Fruit fly (Drosophila melanogaster): Measurements from ENCODE around the gene Ist1.

Ist1 gene

dm6 chr3L:6767153-6767552 lies 10.9 kb upstream of the Ist1 start:
- TF ChIP-seq CG17801 (GFP tag; optimal IDR thresholded peaks at IDR 0.05; ENCODE audit: partially characterized antibody): no peak

- TF ChIP-seq CG17801 (GFP tag; optimal IDR thresholded peaks at IDR 0.05; ENCODE audit: partially characterized antibody): no peak
Observed at dm6 chr3L:6764535-6765187, 8.4 kb upstream of the Ist1 start.

- TF ChIP-seq CG17801 (GFP tag; optimal IDR thresholded peaks at IDR 0.05; ENCODE audit: partially characterized antibody): no peak
Observed at dm6 chr3L:6763836-6764235, 7.5 kb upstream of the Ist1 start.

dm6 chr3L:6763146-6763545 lies 6.8 kb upstream of the Ist1 start, which contains the start of gene Rsph3:
Gene Rsph3 (minus strand): TSS chr3L:6763246.
- TF ChIP-seq CG17801 (GFP tag; optimal IDR thresholded peaks at IDR 0.05; ENCODE audit: partially characterized antibody): no peak

dm6 chr3L:6752278-6753096 lies 3.8 kb downstream of the Ist1 start, which contains the start of the genes velo and Sbds:
Gene velo (minus strand): TSS chr3L:6752752.
Gene Sbds (plus strand): TSS chr3L:6752913.
- peak; percentile 42 for TF ChIP-seq CG17801 (GFP tag; optimal IDR thresholded peaks at IDR 0.05; ENCODE audit: partially characterized antibody)

- TF ChIP-seq CG17801 (GFP tag; optimal IDR thresholded peaks at IDR 0.05; ENCODE audit: partially characterized antibody): no peak
Observed at dm6 chr3L:6750835-6751234, 5.5 kb downstream of the Ist1 start.

- peak; percentile 58 for TF ChIP-seq CG17801 (GFP tag; optimal IDR thresholded peaks at IDR 0.05; ENCODE audit: partially characterized antibody)
Observed at dm6 chr3L:6747127-6747526, 9.2 kb downstream of the Ist1 start.

dm6 chr3L:6743346-6744165 lies 12.7 kb downstream of the Ist1 start:
- peak; percentile 23 for TF ChIP-seq CG17801 (GFP tag; optimal IDR thresholded peaks at IDR 0.05; ENCODE audit: partially characterized antibody)

dm6 chr3L:6742974-6743345 lies 13.3 kb downstream of the Ist1 start, which contains the start of gene dikar:
Gene dikar (minus strand): TSS chr3L:6743164.
- no peak for TF ChIP-seq CG17801 (GFP tag; optimal IDR thresholded peaks at IDR 0.05; ENCODE audit: partially characterized antibody)

- TF ChIP-seq CG17801 (GFP tag; optimal IDR thresholded peaks at IDR 0.05; ENCODE audit: partially characterized antibody): no peak
Observed at dm6 chr3L:6742110-6742718, 14.1 kb downstream of the Ist1 start.

- TF ChIP-seq CG17801 (GFP tag; optimal IDR thresholded peaks at IDR 0.05; ENCODE audit: partially characterized antibody): no peak
Observed at dm6 chr3L:6731077-6731476, 25.2 kb downstream of the Ist1 start.

- TF ChIP-seq CG17801 (GFP tag; optimal IDR thresholded peaks at IDR 0.05; ENCODE audit: partially characterized antibody): no peak
Observed at dm6 chr3L:6724511-6724910, 31.8 kb downstream of the Ist1 start.

dm6 chr3L:6723338-6723737 lies 33.0 kb downstream of the Ist1 start:
- no peak for TF ChIP-seq CG17801 (GFP tag; optimal IDR thresholded peaks at IDR 0.05; ENCODE audit: partially characterized antibody)

- no peak for TF ChIP-seq CG17801 (GFP tag; optimal IDR thresholded peaks at IDR 0.05; ENCODE audit: partially characterized antibody)
Observed at dm6 chr3L:6719392-6719889, 36.9 kb downstream of the Ist1 start, which contains the start of gene ple. Gene ple (minus strand): TSS chr3L:6719525.

Data from ovary, adult (tissue).